Worm (Caenorhabditis elegans): Measurements from ENCODE around the gene tut-1.

Gene tut-1

DNA sequence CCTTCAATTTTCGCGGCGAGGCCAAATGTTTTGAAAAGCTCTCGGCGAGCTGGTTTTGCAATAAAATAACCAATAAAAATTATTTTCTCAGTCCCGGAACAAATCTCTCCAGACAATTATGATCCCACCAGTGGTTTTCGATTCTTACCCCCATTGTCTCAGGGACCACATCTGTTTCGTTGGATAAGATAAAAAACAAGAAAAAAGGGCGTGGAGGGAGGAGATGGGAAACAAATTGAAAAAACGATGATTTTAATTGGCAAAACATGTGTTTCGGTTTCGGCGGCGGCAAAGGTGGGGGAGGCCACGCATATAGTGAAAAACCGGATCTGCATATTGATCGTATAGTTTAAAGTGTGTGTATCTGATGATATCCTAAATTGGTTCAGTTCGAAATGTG lies 40.6 kb downstream of the tut-1 start:
- TF ChIP-seq nhr-85 (tag) (peak; percentile 74), nhr-84 (tag; optimal IDR thresholded peaks at IDR 0.05) (no peak), egl-13 (tag; optimal IDR thresholded peaks at IDR 0.05) (no peak), nhr-20 (tag; optimal IDR thresholded peaks at IDR 0.05) (no peak), nhr-11 (tag; optimal IDR thresholded peaks at IDR 0.05) (no peak), dsc-1 (tag; optimal IDR thresholded peaks at IDR 0.05) (peak; percentile 94), fkh-4 (tag; optimal IDR thresholded peaks at IDR 0.05; ENCODE audit: borderline replicate concordance) (peak; percentile 68), rnt-1 (tag; optimal IDR thresholded peaks at IDR 0.05) (peak; percentile 21), tlp-1 (tag; optimal IDR thresholded peaks at IDR 0.05) (no peak)

DNA sequence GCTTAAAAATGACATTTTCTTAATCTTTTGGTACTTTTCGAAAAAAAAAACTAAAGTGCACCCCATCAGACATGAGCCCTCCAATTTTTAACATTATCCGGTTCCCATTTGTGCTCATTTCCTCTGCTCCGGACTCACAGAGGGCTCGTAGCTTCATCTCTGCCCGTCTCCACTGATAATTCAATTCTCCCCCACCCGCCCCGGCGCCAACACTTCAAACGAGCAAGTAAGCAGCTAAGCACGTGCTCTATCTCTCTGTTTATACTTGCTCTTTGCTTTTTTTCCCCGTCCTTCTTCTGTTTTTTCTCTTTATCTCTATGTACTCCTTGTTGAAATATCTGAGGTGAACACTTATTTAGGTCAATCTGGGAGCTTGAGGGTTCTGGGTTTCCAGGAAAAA lies 42.3 kb downstream of the tut-1 start, which contains the start of gene T05C7.9:
Gene T05C7.9, plus strand, starts transcription at position 72 of the 400 bp plus-strand sequence.
- TF ChIP-seq elt-2 (tag; optimal IDR thresholded peaks at IDR 0.05) (no peak), C34B4.2 (tag; optimal IDR thresholded peaks at IDR 0.05) (no peak), unc-98 (GFP tag; IDR thresholded peaks at IDR 0.05) (no peak), ztf-4 (tag; optimal IDR thresholded peaks at IDR 0.05) (no peak), pqm-1 (tag; optimal IDR thresholded peaks at IDR 0.05) (no peak), ceh-82 (tag; optimal IDR thresholded peaks at IDR 0.05) (peak in 1 of 3 experiments; percentile 3), unc-30 (tag; optimal IDR thresholded peaks at IDR 0.05) (no peak), fkh-8 (tag; optimal IDR thresholded peaks at IDR 0.05) (peak; percentile 38), jun-1 (tag; optimal IDR thresholded peaks at IDR 0.05) (no peak), ceh-90 (tag; optimal IDR thresholded peaks at IDR 0.05) (no peak), sptf-1 (tag; optimal IDR thresholded peaks at IDR 0.05) (no peak), ceh-8 (GFP tag; optimal IDR thresholded peaks at IDR 0.05) (no peak), ama-1 (optimal IDR thresholded peaks at IDR 0.05) (no peak), fos-1 (tag; optimal IDR thresholded peaks at IDR 0.05) (no peak), snu-23 (GFP tag; optimal IDR thresholded peaks at IDR 0.05) (no peak), mef-2 (tag; optimal IDR thresholded peaks at IDR 0.05) (no peak), dsc-1 (tag; optimal IDR thresholded peaks at IDR 0.05) (no peak), aha-1 (tag; optimal IDR thresholded peaks at IDR 0.05) (no peak), xbp-1 (tag; optimal IDR thresholded peaks at IDR 0.05) (no peak), irx-1 (tag; optimal IDR thresholded peaks at IDR 0.05) (no peak), hpl-2 (GFP tag; optimal IDR thresholded peaks at IDR 0.05) (no peak), egl-13 (tag; optimal IDR thresholded peaks at IDR 0.05) (no peak), ets-5 (GFP tag; IDR thresholded peaks at IDR 0.05) (no peak), swsn-7 (tag; optimal IDR thresholded peaks at IDR 0.05) (no peak), skn-1 (tag; optimal IDR thresholded peaks at IDR 0.05) (peak; percentile 17), nhr-47 (tag; optimal IDR thresholded peaks at IDR 0.05) (peak; percentile 11), lsy-2 (tag; optimal IDR thresholded peaks at IDR 0.05) (peak in 1 of 2 experiments; percentile 17), hlh-4 (tag; optimal IDR thresholded peaks at IDR 0.05) (no peak), ces-1 (GFP tag; optimal IDR thresholded peaks at IDR 0.05) (no peak), lir-3 (tag; optimal IDR thresholded peaks at IDR 0.05; ENCODE audit: poor library complexity) (no peak), ztf-11 (tag; optimal IDR thresholded peaks at IDR 0.05) (no peak), fkh-4 (tag; optimal IDR thresholded peaks at IDR 0.05; ENCODE audit: borderline replicate concordance) (no peak), unc-130 (tag; optimal IDR thresholded peaks at IDR 0.05) (no peak), nhr-12 (tag; optimal IDR thresholded peaks at IDR 0.05) (no peak), fkh-10 (GFP tag; optimal IDR thresholded peaks at IDR 0.05) (peak; percentile 33), unc-86 (tag; optimal IDR thresholded peaks at IDR 0.05) (no peak), sup-37 (GFP tag; optimal IDR thresholded peaks at IDR 0.05) (no peak), hlh-17 (GFP tag; optimal IDR thresholded peaks at IDR 0.05; ENCODE audit: borderline replicate concordance) (no peak), grh-1 (GFP tag; IDR thresholded peaks at IDR 0.05) (no peak), blmp-1 (tag; optimal IDR thresholded peaks at IDR 0.05) (no peak), nhr-90 (tag; optimal IDR thresholded peaks at IDR 0.05; ENCODE audit: poor library complexity) (no peak), vab-15 (tag; optimal IDR thresholded peaks at IDR 0.05) (no peak), lin-15B (tag; optimal IDR thresholded peaks at IDR 0.05) (no peak), C04F5.9 (tag; optimal IDR thresholded peaks at IDR 0.05) (no peak), unc-62 (GFP tag; optimal IDR thresholded peaks at IDR 0.05) (no peak), snpc-4 (tag; optimal IDR thresholded peaks at IDR 0.05) (no peak), tlp-1 (tag; optimal IDR thresholded peaks at IDR 0.05) (no peak), nhr-28 (tag; optimal IDR thresholded peaks at IDR 0.05) (no peak)
